Comparison of ENCODE assay signal across 2 worm cellular contexts in the genomic region with DNA sequence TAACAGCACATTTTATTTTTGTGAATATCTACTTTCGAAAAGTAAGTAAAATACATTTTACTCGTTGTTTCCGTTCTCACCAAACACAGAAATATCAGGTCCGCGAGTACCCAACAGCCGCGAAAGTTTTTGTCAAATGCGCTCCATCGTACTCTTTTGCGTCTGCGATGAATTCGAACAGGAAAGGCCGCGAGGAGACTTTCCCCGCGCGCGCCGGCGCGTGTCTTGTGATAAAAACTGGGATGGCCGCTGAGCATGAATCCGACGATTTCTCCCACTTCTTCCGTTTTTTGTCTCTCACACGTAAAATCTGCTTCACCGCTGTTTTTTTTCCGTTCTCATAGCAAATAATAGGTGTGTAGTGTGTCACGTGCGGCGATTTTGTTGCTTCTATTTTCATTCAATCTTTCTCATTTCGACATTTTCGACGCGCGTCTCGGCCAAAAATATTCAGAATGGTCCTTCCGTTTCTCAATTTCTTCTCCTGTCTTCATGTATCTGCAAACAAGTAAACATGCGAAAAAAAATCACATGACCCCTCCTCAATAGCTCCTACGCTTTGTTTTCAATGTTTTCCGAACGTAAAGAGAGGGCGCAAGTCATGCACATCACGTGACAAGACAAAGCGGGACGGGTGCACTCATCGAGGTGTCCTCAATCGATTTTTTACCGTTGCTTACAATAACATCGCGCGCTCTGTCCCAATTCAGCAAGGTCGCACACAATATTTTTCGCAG.
A peak's percentile ranks its signal among the peaks of the same experiment; 100 is the strongest.
TF ChIP-seq lines count a peak whose summit lies in the region.

uvs-1 (minus strand) TSS at position 145 of the 737 bp plus-strand sequence.

TF ChIP-seq in whole organism, L2 larva, 48 proteins besides CTCF, POLR2A, EP300 and RAD21 (continued from another document):
- TF ChIP-seq ztf-1 (GFP tag; conservative IDR thresholded peaks at IDR 0.05; lab: Robert Waterston, UW) (no peak), F13H6.1 (tag; optimal IDR thresholded peaks at IDR 0.05; lab: Kevin White, UChicago) (no peak), lsy-2 (tag; optimal IDR thresholded peaks at IDR 0.05; lab: Kevin White, UChicago) (peak in 1 of 2 experiments; percentile 19), peb-1 (tag; optimal IDR thresholded peaks at IDR 0.05; lab: Kevin White, UChicago) (no peak), unc-62 (GFP tag; optimal IDR thresholded peaks at IDR 0.05; lab: Kevin White, UChicago) (no peak), aly-2 (tag; optimal IDR thresholded peaks at IDR 0.05; lab: Kevin White, UChicago) (no peak), nhr-129 (tag; optimal IDR thresholded peaks at IDR 0.05; lab: Kevin White, UChicago) (peak; percentile 73), mdl-1 (tag; optimal IDR thresholded peaks at IDR 0.05; lab: Kevin White, UChicago) (no peak), sem-4 (tag; optimal IDR thresholded peaks at IDR 0.05; lab: Kevin White, UChicago) (no peak), nhr-11 (tag; optimal IDR thresholded peaks at IDR 0.05; lab: Kevin White, UChicago) (no peak), nhr-21 (tag; optimal IDR thresholded peaks at IDR 0.05; lab: Kevin White, UChicago) (no peak), fos-1 (tag; optimal IDR thresholded peaks at IDR 0.05; lab: Kevin White, UChicago) (peak; percentile 45), nhr-12 (tag; optimal IDR thresholded peaks at IDR 0.05; lab: Kevin White, UChicago) (no peak), zag-1 (tag; optimal IDR thresholded peaks at IDR 0.05; lab: Kevin White, UChicago) (no peak), snpc-4 (tag; optimal IDR thresholded peaks at IDR 0.05; lab: Kevin White, UChicago) (no peak), R02D3.7 (tag; optimal IDR thresholded peaks at IDR 0.05; lab: Kevin White, UChicago) (no peak), gmeb-1 (tag; optimal IDR thresholded peaks at IDR 0.05; lab: Kevin White, UChicago) (peak; percentile 6), skn-1 (tag; optimal IDR thresholded peaks at IDR 0.05; lab: Kevin White, UChicago) (no peak), lin-13 (GFP tag; optimal IDR thresholded peaks at IDR 0.05; lab: Kevin White, UChicago) (no peak), mab-5 (tag; optimal IDR thresholded peaks at IDR 0.05; lab: Kevin White, UChicago) (no peak), sma-3 (GFP tag; optimal IDR thresholded peaks at IDR 0.05; lab: Kevin White, UChicago) (peak; percentile 37), elt-1 (tag; optimal IDR thresholded peaks at IDR 0.05; lab: Kevin White, UChicago) (no peak), nhr-10 (tag; optimal IDR thresholded peaks at IDR 0.05; lab: Kevin White, UChicago) (no peak), blmp-1 (tag; optimal IDR thresholded peaks at IDR 0.05; lab: Kevin White, UChicago; ENCODE audit: insufficient read depth) (no peak), lin-11 (tag; optimal IDR thresholded peaks at IDR 0.05; lab: Kevin White, UChicago) (no peak), ztf-11 (tag; optimal IDR thresholded peaks at IDR 0.05; lab: Kevin White, UChicago) (no peak), unc-55 (GFP tag; optimal IDR thresholded peaks at IDR 0.05; lab: Kevin White, UChicago) (peak; percentile 69)

TF ChIP-seq in whole organism, L4 larva, 104 proteins besides CTCF, POLR2A, EP300 and RAD21 (continued from another document):
- peak; percentile 50 for TF ChIP-seq dpl-1 (GFP tag; optimal IDR thresholded peaks at IDR 0.05; lab: Kevin White, UChicago)
- no peak for TF ChIP-seq tra-1 (GFP tag; IDR thresholded peaks at IDR 0.05; lab: Robert Waterston, UW)
- no peak for TF ChIP-seq skn-1 (tag; optimal IDR thresholded peaks at IDR 0.05; lab: Kevin White, UChicago)
- TF ChIP-seq set-16 (GFP tag; IDR thresholded peaks at IDR 0.05; lab: Robert Waterston, UW): no peak
- no peak for TF ChIP-seq egl-27 (tag; optimal IDR thresholded peaks at IDR 0.05; lab: Kevin White, UChicago)
- no peak for TF ChIP-seq lsy-2 (tag; optimal IDR thresholded peaks at IDR 0.05; lab: Kevin White, UChicago)
- TF ChIP-seq hif-1 (tag; optimal IDR thresholded peaks at IDR 0.05; lab: Kevin White, UChicago): peak in 1 of 2 experiments; percentile 49
- no peak for TF ChIP-seq snpc-4 (tag; optimal IDR thresholded peaks at IDR 0.05; lab: Kevin White, UChicago)
- TF ChIP-seq saeg-2 (GFP tag; IDR thresholded peaks at IDR 0.05; lab: Robert Waterston, UW): no peak
- no peak for TF ChIP-seq pha-4 (GFP tag; IDR thresholded peaks at IDR 0.05; lab: Robert Waterston, UW)
- TF ChIP-seq pha-4 (tag; optimal IDR thresholded peaks at IDR 0.05; lab: Kevin White, UChicago): peak; percentile 76
- TF ChIP-seq daf-16 (GFP tag; optimal IDR thresholded peaks at IDR 0.05; lab: Kevin White, UChicago): peak in 1 of 2 experiments; percentile 69
- TF ChIP-seq daf-16 (tag; optimal IDR thresholded peaks at IDR 0.05; lab: Kevin White, UChicago): peak; percentile 81
- no peak for TF ChIP-seq gei-8 (GFP tag; optimal IDR thresholded peaks at IDR 0.05; lab: Kevin White, UChicago)
- no peak for TF ChIP-seq F37D6.2 (tag; optimal IDR thresholded peaks at IDR 0.05; lab: Kevin White, UChicago)
- peak; percentile 14 for TF ChIP-seq mes-2 (tag; optimal IDR thresholded peaks at IDR 0.05; lab: Kevin White, UChicago; ENCODE audit: poor library complexity, severe bottlenecking)
- no peak for TF ChIP-seq ctbp-1 (GFP tag; IDR thresholded peaks at IDR 0.05; lab: Robert Waterston, UW)
- no peak for TF ChIP-seq madf-5 (GFP tag; IDR thresholded peaks at IDR 0.05; lab: Robert Waterston, UW)
- TF ChIP-seq hlh-30 (tag; optimal IDR thresholded peaks at IDR 0.05; lab: Kevin White, UChicago; ENCODE audit: insufficient read depth): peak; percentile 93
- TF ChIP-seq hlh-11 (tag; optimal IDR thresholded peaks at IDR 0.05; lab: Kevin White, UChicago): peak; percentile 51
- TF ChIP-seq nhr-41 (GFP tag; IDR thresholded peaks at IDR 0.05; lab: Robert Waterston, UW): no peak
- TF ChIP-seq ceh-20 (GFP tag; IDR thresholded peaks at IDR 0.05; lab: Robert Waterston, UW): no peak
- peak; percentile 40 for TF ChIP-seq nhr-11 (tag; optimal IDR thresholded peaks at IDR 0.05; lab: Kevin White, UChicago)
- no peak; the same call in none of the 2 replicates for TF ChIP-seq lin-38 (GFP tag; IDR thresholded peaks at IDR 0.05; lab: Robert Waterston, UW)
- peak; percentile 9 for TF ChIP-seq ceh-28 (tag; optimal IDR thresholded peaks at IDR 0.05; lab: Kevin White, UChicago)
- TF ChIP-seq spr-1 (tag; optimal IDR thresholded peaks at IDR 0.05; lab: Kevin White, UChicago): no peak
- TF ChIP-seq cey-2 (tag; optimal IDR thresholded peaks at IDR 0.05; lab: Kevin White, UChicago; ENCODE audit: borderline replicate concordance, insufficient read depth): no peak
- peak; percentile 24 for TF ChIP-seq nhr-48 (tag; optimal IDR thresholded peaks at IDR 0.05; lab: Kevin White, UChicago)
- TF ChIP-seq dmd-9 (GFP tag; IDR thresholded peaks at IDR 0.05; lab: Robert Waterston, UW): no peak
- TF ChIP-seq mep-1 (tag; optimal IDR thresholded peaks at IDR 0.05; lab: Kevin White, UChicago): peak; percentile 8
- TF ChIP-seq lim-7 (GFP tag; IDR thresholded peaks at IDR 0.05; lab: Robert Waterston, UW): no peak
- peak; percentile 46 to 80 for TF ChIP-seq mdl-1 (tag; optimal IDR thresholded peaks at IDR 0.05; lab: Kevin White, UChicago)
- TF ChIP-seq duxl-1 (tag; optimal IDR thresholded peaks at IDR 0.05; lab: Kevin White, UChicago; ENCODE audit: poor library complexity): peak; percentile 12
- TF ChIP-seq mxl-3 (GFP tag; optimal IDR thresholded peaks at IDR 0.05; lab: Kevin White, UChicago): peak; percentile 66
TF ChIP-seq in whole organism, L4 larva: peak in this region for 20.
